Fruit fly (Drosophila melanogaster) whole organism, embryonic: ENCODE results near the gene Chchd3.
A peak's percentile ranks its signal among the peaks of the same experiment; 100 is the strongest.

Source experiments
- Abd-B ChIP-seq: fragments of 200-800 bp; sonication (Bioruptor generic); optimal IDR thresholded peaks from 2 replicates; lab custom pipeline; 2018; ENCODE audit warnings: missing biosample characterization, mild to moderate bottlenecking, missing genetic modification characterization, moderate library complexity
- B-H1 ChIP-seq: fragments of 200-800 bp; sonication (Bioruptor generic); IDR thresholded peaks from 3 replicates; pipeline ENCODE4 v1.3.6; 2022; ENCODE audit warnings: missing biosample characterization, missing genetic modification characterization
- CG10321 ChIP-seq: fragments of 200-800 bp; sonication (Bioruptor generic); IDR thresholded peaks from 2 replicates; pipeline ENCODE4 v1.3.6; 2022; ENCODE audit warnings: missing biosample characterization, missing genetic modification characterization
- CG10462 ChIP-seq: fragments of 200-800 bp; sonication (Bioruptor generic); optimal IDR thresholded peaks from 2 replicates; lab custom pipeline; 2016; ENCODE audit warnings: missing biosample characterization, missing genetic modification characterization
- CG11456 ChIP-seq: fragments of 200-800 bp; sonication (Bioruptor generic); IDR thresholded peaks from 3 replicates; pipeline ENCODE4 v1.3.6; 2022; ENCODE audit warnings: missing biosample characterization, missing genetic modification characterization
- CG11723 ChIP-seq: fragments of 200-800 bp; sonication (Bioruptor generic); optimal IDR thresholded peaks from 2 replicates; lab custom pipeline; 2017; ENCODE audit warnings: missing biosample characterization, mild to moderate bottlenecking, missing genetic modification characterization
- CG1233 ChIP-seq: fragments of 200-800 bp; sonication (Bioruptor generic); optimal IDR thresholded peaks from 4 replicates; lab custom pipeline; 2018; ENCODE audit warnings: missing biosample characterization, mild to moderate bottlenecking, missing genetic modification characterization
- CG14050 ChIP-seq: fragments of 200-800 bp; sonication (Bioruptor generic); IDR thresholded peaks from 3 replicates; pipeline ENCODE4 v1.3.6; 2022; ENCODE audit warnings: missing biosample characterization, missing genetic modification characterization
- CG15269 ChIP-seq: fragments of 200-800 bp; sonication (Bioruptor generic); optimal IDR thresholded peaks from 2 replicates; lab custom pipeline; 2018; ENCODE audit warnings: missing biosample characterization, mild to moderate bottlenecking, missing genetic modification characterization, moderate library complexity
- CG17328 ChIP-seq: fragments of 200-800 bp; sonication (Bioruptor generic); IDR thresholded peaks from 2 replicates; pipeline ENCODE4 v1.3.6; 2022; ENCODE audit warnings: missing biosample characterization, missing genetic modification characterization
- CG18619 ChIP-seq: fragments of 200-800 bp; sonication (Bioruptor generic); optimal IDR thresholded peaks from 3 replicates; lab custom pipeline; 2017; ENCODE audit warnings: missing biosample characterization, mild to moderate bottlenecking, missing genetic modification characterization
- CG3407 ChIP-seq: fragments of 200-800 bp; sonication (Bioruptor generic); optimal IDR thresholded peaks from 2 replicates; lab custom pipeline; 2018; ENCODE audit warnings: missing biosample characterization, mild to moderate bottlenecking, missing genetic modification characterization
- CG3838 ChIP-seq: fragments of 200-800 bp; sonication (Bioruptor generic); optimal IDR thresholded peaks from 3 replicates; lab custom pipeline; 2016; ENCODE audit warnings: missing biosample characterization, missing genetic modification characterization
- CG4617 ChIP-seq: fragments of 200-800 bp; sonication (Bioruptor generic); optimal IDR thresholded peaks from 3 replicates; lab custom pipeline; 2016; ENCODE audit warnings: missing biosample characterization, missing genetic modification characterization, borderline replicate concordance
- CG5180 ChIP-seq: fragments of 200-800 bp; sonication (Bioruptor generic); optimal IDR thresholded peaks from 3 replicates; lab custom pipeline; 2017; ENCODE audit warnings: missing biosample characterization, missing genetic modification characterization, mild to moderate bottlenecking, moderate library complexity, missing genetic modification reagents
- CG6689 ChIP-seq: fragments of 200-800 bp; sonication (Bioruptor generic); IDR thresholded peaks from 2 replicates; pipeline ENCODE4 v1.3.6; 2022; ENCODE audit warnings: missing biosample characterization, missing genetic modification characterization
- CG9797 ChIP-seq: fragments of 200-800 bp; sonication (Bioruptor generic); optimal IDR thresholded peaks from 3 replicates; lab custom pipeline; 2018; ENCODE audit warnings: missing biosample characterization, mild to moderate bottlenecking, missing genetic modification characterization
- CkIIα-i1 ChIP-seq: fragments of 200-800 bp; sonication (Bioruptor generic); IDR thresholded peaks from 2 replicates; pipeline ENCODE4 v1.3.6; 2022; ENCODE audit warnings: missing biosample characterization, missing genetic modification characterization
- Dbx ChIP-seq: fragments of 200-800 bp; sonication (Bioruptor generic); IDR thresholded peaks from 3 replicates; pipeline ENCODE4 v1.3.6; 2022; ENCODE audit warnings: missing biosample characterization, missing genetic modification characterization
- Dll ChIP-seq: fragments of 200-800 bp; sonication (Bioruptor generic); IDR thresholded peaks from 4 replicates; pipeline ENCODE4 v1.3.6; 2022; ENCODE audit warnings: missing biosample characterization, missing genetic modification characterization; ENCODE audit not compliant: partially characterized antibody
- Dp ChIP-seq: fragments of 200-800 bp; sonication (Bioruptor generic); optimal IDR thresholded peaks from 2 replicates; lab custom pipeline; 2018; ENCODE audit warnings: missing biosample characterization, mild to moderate bottlenecking, missing genetic modification characterization, moderate library complexity
- Dref ChIP-seq: fragments of 200-800 bp; sonication (Bioruptor generic); IDR thresholded peaks from 2 replicates; pipeline ENCODE4 v1.3.6; 2022; ENCODE audit warnings: missing biosample characterization, missing genetic modification characterization
- HmgZ ChIP-seq: fragments of 200-800 bp; sonication (Bioruptor generic); optimal IDR thresholded peaks from 2 replicates; lab custom pipeline; 2018; ENCODE audit warnings: missing biosample characterization, mild to moderate bottlenecking, missing genetic modification characterization
- Meics ChIP-seq: fragments of 200-800 bp; sonication (Bioruptor generic); optimal IDR thresholded peaks from 2 replicates; lab custom pipeline; 2017; ENCODE audit warnings: missing biosample characterization, mild to moderate bottlenecking, missing genetic modification characterization
- Mes4 ChIP-seq: fragments of 200-800 bp; sonication (Bioruptor generic); optimal IDR thresholded peaks from 2 replicates; lab custom pipeline; 2016; ENCODE audit warnings: missing biosample characterization, missing genetic modification characterization
- Nf-YB ChIP-seq: fragments of 200-800 bp; sonication (Bioruptor generic); optimal IDR thresholded peaks from 3 replicates; lab custom pipeline; 2019; ENCODE audit warnings: missing biosample characterization, mild to moderate bottlenecking, missing genetic modification characterization, moderate library complexity
- Rx ChIP-seq: fragments of 200-800 bp; sonication (Bioruptor generic); IDR thresholded peaks from 2 replicates; pipeline ENCODE4 v1.3.6; 2022; ENCODE audit warnings: missing biosample characterization, missing genetic modification characterization
- Usf ChIP-seq: fragments of 200-800 bp; sonication (Bioruptor generic); optimal IDR thresholded peaks from 2 replicates; lab custom pipeline; 2017; ENCODE audit warnings: missing genotype, missing biosample characterization, missing genetic modification characterization
- Xrp1 ChIP-seq: fragments of 200-800 bp; sonication (Bioruptor generic); IDR thresholded peaks from 2 replicates; pipeline ENCODE4 v1.3.6; 2022; ENCODE audit warnings: missing biosample characterization, missing genetic modification characterization
- ac ChIP-seq: fragments of 200-800 bp; sonication (Bioruptor generic); optimal IDR thresholded peaks from 3 replicates; lab custom pipeline; 2017; ENCODE audit warnings: missing biosample characterization, mild to moderate bottlenecking, missing genetic modification characterization
- ase ChIP-seq: fragments of 200-800 bp; sonication (Bioruptor generic); IDR thresholded peaks from 3 replicates; pipeline ENCODE4 v1.3.6; 2022; ENCODE audit warnings: missing biosample characterization, missing genetic modification characterization
- bowl ChIP-seq: fragments of 200-800 bp; sonication (Bioruptor generic); IDR thresholded peaks from 2 replicates; pipeline ENCODE4 v1.3.6; 2022; ENCODE audit warnings: missing biosample characterization, missing genetic modification characterization
- dpn ChIP-seq, 2 experiments: fragments of 200-800 bp; sonication (Bioruptor generic); optimal IDR thresholded peaks; 3 replicates each; lab custom pipeline; 2016; ENCODE audit warnings: missing biosample characterization in 2 of 2, missing genetic modification characterization in 2 of 2
- fd96Cb ChIP-seq: fragments of 200-800 bp; sonication (Bioruptor generic); optimal IDR thresholded peaks from 2 replicates; lab custom pipeline; 2018; ENCODE audit warnings: missing biosample characterization, mild to moderate bottlenecking, missing genetic modification characterization, moderate library complexity
- grau ChIP-seq: fragments of 200-800 bp; optimal IDR thresholded peaks from 3 replicates; lab custom pipeline; 2019; ENCODE audit warnings: missing biosample characterization, mild to moderate bottlenecking, missing genetic modification characterization, moderate library complexity
- jing ChIP-seq: fragments of 200-800 bp; sonication (Bioruptor generic); optimal IDR thresholded peaks from 2 replicates; lab custom pipeline; 2018; ENCODE audit warnings: missing biosample characterization, mild to moderate bottlenecking, missing genetic modification characterization
- kah ChIP-seq: fragments of 200-800 bp; sonication (Bioruptor generic); optimal IDR thresholded peaks from 2 replicates; lab custom pipeline; 2018; ENCODE audit warnings: missing biosample characterization, mild to moderate bottlenecking, missing genetic modification characterization
- lov ChIP-seq, 2 experiments: fragments of 200-800 bp in 1 of 2; fragments of >200 bp in 1 of 2; sonication (Bioruptor generic) in 1 of 2; IDR thresholded peaks in 1 of 2; optimal IDR thresholded peaks in 1 of 2; 2 replicates in 1 of 2; 3 replicates in 1 of 2; pipeline versions ENCODE4 v1.3.6 to Lab custom; 2017 to 2022; ENCODE audit warnings: missing biosample characterization in 1 of 2, missing genetic modification characterization in 1 of 2
- nerfin-2 ChIP-seq: fragments of 200-800 bp; sonication (Bioruptor generic); IDR thresholded peaks from 2 replicates; pipeline ENCODE4 v1.3.6; 2022; ENCODE audit warnings: missing biosample characterization, missing genetic modification characterization; ENCODE audit not compliant: partially characterized antibody
- onecut ChIP-seq: fragments of 200-800 bp; sonication (Bioruptor generic); IDR thresholded peaks from 2 replicates; pipeline ENCODE4 v1.3.6; 2022; ENCODE audit warnings: missing biosample characterization, missing genetic modification characterization
- pita ChIP-seq: fragments of 200-800 bp; sonication (Bioruptor generic); optimal IDR thresholded peaks from 2 replicates; lab custom pipeline; 2017; ENCODE audit warnings: missing biosample characterization, mild to moderate bottlenecking, missing genetic modification characterization
- sens-2 ChIP-seq: fragments of 200-800 bp; sonication (Bioruptor generic); IDR thresholded peaks from 2 replicates; pipeline ENCODE4 v1.3.6; 2022; ENCODE audit warnings: missing biosample characterization, missing genetic modification characterization
- slp2 ChIP-seq: fragments of 200-800 bp; sonication (Bioruptor generic); optimal IDR thresholded peaks from 2 replicates; lab custom pipeline; 2016; ENCODE audit warnings: missing biosample characterization, missing genetic modification characterization
- sob ChIP-seq: fragments of 200-800 bp; sonication (Bioruptor generic); IDR thresholded peaks from 2 replicates; pipeline ENCODE4 v1.3.6; 2022; ENCODE audit warnings: missing biosample characterization, missing genetic modification characterization
- ssp ChIP-seq: fragments of 200-800 bp; sonication (Bioruptor generic); IDR thresholded peaks from 2 replicates; pipeline ENCODE4 v1.3.6; 2022; ENCODE audit warnings: missing biosample characterization, missing genetic modification characterization
- tio ChIP-seq: fragments of 200-800 bp; sonication (Bioruptor generic); optimal IDR thresholded peaks from 2 replicates; lab custom pipeline; 2017; ENCODE audit warnings: missing biosample characterization, missing genetic modification characterization, inconsistent platforms
- usp ChIP-seq: fragments of >200 bp; optimal IDR thresholded peaks from 2 replicates; lab custom pipeline; 2017; ENCODE audit warnings: missing biosample characterization, missing genetic modification characterization
- vfl ChIP-seq: fragments of 200-800 bp; sonication (Bioruptor generic); optimal IDR thresholded peaks from 2 replicates; lab custom pipeline; 2016; ENCODE audit warnings: missing biosample characterization, missing genetic modification characterization
- zfh1 ChIP-seq: fragments of 200-800 bp; sonication (Bioruptor generic); IDR thresholded peaks from 3 replicates; pipeline ENCODE4 v1.3.6; 2022; ENCODE audit warnings: missing biosample characterization, missing genetic modification characterization

Chchd3 gene

dm6 chr3R:31064653-31065322 lies 11.1 kb upstream of the Chchd3 start, which contains the start of gene Sox100B (continued):
- peak; percentile 43 for TF ChIP-seq Abd-B (GFP tag; lab: Kevin White, UChicago)
- TF ChIP-seq CG17328: peak; percentile 72
- peak; percentile 46 for TF ChIP-seq ac
- TF ChIP-seq B-H1: 0 out of 3 replicates have a peak, but pooled peaks have one; percentile 38
- peak; percentile 26 for TF ChIP-seq CG10462 (GFP tag; lab: Kevin White, UChicago)
- peak; percentile 52 for TF ChIP-seq CG15269 (tag; lab: Kevin White, UChicago)
- TF ChIP-seq grau (tag; lab: Kevin White, UChicago): peak; percentile 73
- TF ChIP-seq vfl: no peak
- peak; percentile 53 for TF ChIP-seq ssp (GFP tag; lab: Robert Waterston, UW)
- TF ChIP-seq Nf-YB (GFP tag; lab: Kevin White, UChicago): peak; percentile 89
- TF ChIP-seq Dll (GFP tag; lab: Robert Waterston, UW): no peak
- peak; percentile 43 for TF ChIP-seq CG5180
- no peak for TF ChIP-seq usp
- 0 out of 3 replicates have a peak, but pooled peaks have one; percentile 31 for TF ChIP-seq ase (GFP tag; lab: Robert Waterston, UW)
- TF ChIP-seq CG11456 (GFP tag; lab: Robert Waterston, UW): no peak
- TF ChIP-seq Meics: peak; percentile 14
- no peak for TF ChIP-seq CG10321 (GFP tag; lab: Robert Waterston, UW)
- TF ChIP-seq Mes4 (GFP tag; lab: Kevin White, UChicago): no peak
- peak; percentile 91 for TF ChIP-seq Xrp1 (GFP tag; lab: Robert Waterston, UW)
- no peak for TF ChIP-seq nerfin-2 (GFP tag; lab: Robert Waterston, UW)
- peak; percentile 20 for TF ChIP-seq CG4617 (GFP tag; lab: Kevin White, UChicago)
- TF ChIP-seq lov (optimal IDR thresholded peaks at IDR 0.05; lab: Kevin White, UChicago): no peak
- peak; percentile 72; the same call in 2 of the 3 replicates for TF ChIP-seq lov (GFP tag; IDR thresholded peaks at IDR 0.05; lab: Robert Waterston, UW)
- TF ChIP-seq CG9797: no peak
- TF ChIP-seq CG1233 (GFP tag; lab: Kevin White, UChicago): peak; percentile 27
- no peak for TF ChIP-seq CG14050
- no peak for TF ChIP-seq Dref
- TF ChIP-seq zfh1: peak; percentile 89
- no peak for TF ChIP-seq slp2 (GFP tag; lab: Kevin White, UChicago)
- TF ChIP-seq CG18619 (GFP tag; lab: Kevin White, UChicago): peak; percentile 17
- TF ChIP-seq sens-2 (GFP tag; lab: Robert Waterston, UW): 0 out of 2 replicates have a peak, but pooled peaks have one; percentile 51
- peak; percentile 42; the same call in 1 of the 2 replicates for TF ChIP-seq Rx (GFP tag; lab: Robert Waterston, UW)
- peak; percentile 78 for TF ChIP-seq CG6689 (GFP tag; lab: Robert Waterston, UW)
- TF ChIP-seq HmgZ (tag; lab: Kevin White, UChicago): no peak
- peak in 1 of 2 experiments; percentile 37 for TF ChIP-seq dpn (GFP tag; optimal IDR thresholded peaks at IDR 0.05; lab: Kevin White, UChicago)
- TF ChIP-seq CG3407: peak; percentile 41
- peak; percentile 23 for TF ChIP-seq CG11723 (GFP tag; lab: Kevin White, UChicago)
- TF ChIP-seq fd96Cb (tag; lab: Kevin White, UChicago): peak; percentile 78
- TF ChIP-seq kah (GFP tag; lab: Kevin White, UChicago): no peak
- TF ChIP-seq jing: no peak
- no peak for TF ChIP-seq Dbx (GFP tag; lab: Robert Waterston, UW)
- TF ChIP-seq onecut (GFP tag; lab: Robert Waterston, UW): peak; percentile 43; the same call in 1 of the 2 replicates
- TF ChIP-seq bowl (GFP tag; lab: Robert Waterston, UW): no peak
- TF ChIP-seq sob (GFP tag; lab: Robert Waterston, UW): peak; percentile 72; the same call in 1 of the 2 replicates
- no peak for TF ChIP-seq CG3838 (GFP tag; lab: Kevin White, UChicago)
- no peak for TF ChIP-seq pita (GFP tag; lab: Kevin White, UChicago)
- peak; percentile 38 for TF ChIP-seq Usf (GFP tag; lab: Kevin White, UChicago)
- no peak for TF ChIP-seq Dp (GFP tag; lab: Kevin White, UChicago)
- TF ChIP-seq tio (GFP tag; lab: Kevin White, UChicago): no peak
- no peak for TF ChIP-seq CkIIα-i1 (GFP tag; lab: Robert Waterston, UW)
